Worm (Caenorhabditis elegans) whole organism, late embryonic: ENCODE measurements around the gene abu-14.

Source experiments
- Y22D7AL.16 ChIP-seq: sonication (generic microtip); optimal IDR thresholded peaks from 2 replicates; lab custom pipeline; 2016; ENCODE audit warnings: missing genetic modification characterization, missing compliant biosample characterization
- ama-1 ChIP-seq: fragments of 150-350 bp; optimal IDR thresholded peaks from 2 replicates; lab custom pipeline; 2014
- ceh-14 ChIP-seq: sonication (generic microtip); optimal IDR thresholded peaks from 2 replicates; lab custom pipeline; 2016; ENCODE audit warnings: missing genotype, missing genetic modification characterization, missing compliant biosample characterization
- ceh-19 ChIP-seq: fragments of 200-800 bp; sonication (Bioruptor generic); optimal IDR thresholded peaks from 2 replicates; lab custom pipeline; 2018; ENCODE audit warnings: mild to moderate bottlenecking, missing genetic modification characterization, missing compliant biosample characterization
- che-1 ChIP-seq: sonication (generic microtip); optimal IDR thresholded peaks from 2 replicates; lab custom pipeline; 2016; ENCODE audit warnings: mild to moderate bottlenecking, missing genetic modification characterization, missing compliant biosample characterization
- ets-4 ChIP-seq: sonication (generic microtip); optimal IDR thresholded peaks from 2 replicates; lab custom pipeline; 2016; ENCODE audit warnings: missing genetic modification characterization, missing compliant biosample characterization
- mec-3 ChIP-seq: sonication (generic microtip); optimal IDR thresholded peaks from 2 replicates; lab custom pipeline; 2016; ENCODE audit warnings: borderline replicate concordance, missing genetic modification characterization, missing compliant biosample characterization
- nfya-1 ChIP-seq: sonication (generic microtip); optimal IDR thresholded peaks from 2 replicates; lab custom pipeline; 2017; ENCODE audit warnings: missing genetic modification characterization, mild to moderate bottlenecking, missing compliant biosample characterization, antibody characterized with exemption, moderate library complexity
- unc-55 ChIP-seq: sonication (generic microtip); optimal IDR thresholded peaks from 2 replicates; lab custom pipeline; 2017; ENCODE audit warnings: missing biosample characterization, missing genetic modification reagents, missing genetic modification characterization
- unc-86 ChIP-seq: sonication (generic microtip); optimal IDR thresholded peaks from 2 replicates; lab custom pipeline; 2016; ENCODE audit warnings: missing genetic modification characterization, missing compliant biosample characterization

DNA sequence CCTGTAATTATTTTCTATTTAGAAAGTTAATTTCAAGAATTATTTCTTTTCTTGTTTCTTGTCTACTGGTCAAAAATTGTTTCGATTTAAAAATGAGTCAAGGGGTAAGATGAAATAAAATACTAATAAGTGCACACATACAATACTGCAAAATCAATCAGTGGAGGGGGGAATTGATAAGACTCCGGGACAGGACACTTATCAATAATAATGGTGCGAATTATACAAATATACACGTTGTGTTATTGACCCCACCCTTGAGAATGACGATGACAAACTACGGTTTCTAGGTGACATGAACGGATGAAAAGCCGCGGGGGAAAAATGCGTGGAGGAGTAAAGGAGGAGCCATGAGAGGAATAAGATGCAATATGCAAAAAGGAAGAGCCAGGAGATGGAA lies 45.9 kb downstream of the abu-14 start:
- TF ChIP-seq mec-3 (tag; lab: Kevin White, UChicago) (no peak), ets-4 (tag; lab: Kevin White, UChicago) (no peak), unc-55 (no peak), ceh-14 (no peak), Y22D7AL.16 (no peak), nfya-1 (no peak), ama-1 (lab: Kevin White, UChicago) (no peak), che-1 (tag; lab: Kevin White, UChicago) (no peak), unc-86 (tag; lab: Kevin White, UChicago) (no peak), ceh-19 (GFP tag; lab: Kevin White, UChicago) (no peak)
